Fruit fly (Drosophila melanogaster) Kc167 (cell line): ENCODE results near the gene CG15370.

Experiments used
- Sin3A ChIP-seq: fragments of >200 bp; optimal IDR thresholded peaks from 2 replicates; lab custom pipeline; 2018; ENCODE audit warnings: missing external identifiers
- h ChIP-seq: fragments of >200 bp; optimal IDR thresholded peaks from 3 replicates; lab custom pipeline; 2018; ENCODE audit warnings: missing external identifiers
- insv ChIP-seq: fragments of >200 bp; optimal IDR thresholded peaks from 3 replicates; lab custom pipeline; 2018; ENCODE audit warnings: missing external identifiers

DNA sequence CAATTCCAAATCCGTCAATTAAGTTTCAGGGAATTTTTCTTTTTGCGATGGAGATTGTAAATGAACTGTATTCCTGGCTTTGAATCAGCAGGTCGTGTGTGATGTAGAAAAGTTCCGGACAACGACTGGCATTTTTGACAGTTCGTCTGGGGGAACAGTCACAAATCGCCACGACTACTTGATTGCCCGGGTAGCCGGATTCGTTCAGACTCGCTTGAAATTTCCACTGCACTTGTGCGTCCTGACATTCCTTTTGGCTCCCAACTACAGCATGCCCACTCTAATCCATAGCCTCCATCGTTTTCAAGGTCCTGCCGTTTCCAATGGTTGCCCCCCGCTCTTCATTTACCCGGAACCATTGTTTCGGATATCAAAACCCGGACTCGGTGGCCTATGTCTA lies 44.6 kb downstream of the CG15370 start, which contains the start of gene CG17440:
- TF ChIP-seq Sin3A (lab: Kevin White, UChicago) = no peak
- no peak for TF ChIP-seq h (lab: Kevin White, UChicago)
- no peak for TF ChIP-seq insv (lab: Kevin White, UChicago)
